Worm (Caenorhabditis elegans): Measurements from ENCODE around the gene ugt-36.

Gene ugt-36

DNA sequence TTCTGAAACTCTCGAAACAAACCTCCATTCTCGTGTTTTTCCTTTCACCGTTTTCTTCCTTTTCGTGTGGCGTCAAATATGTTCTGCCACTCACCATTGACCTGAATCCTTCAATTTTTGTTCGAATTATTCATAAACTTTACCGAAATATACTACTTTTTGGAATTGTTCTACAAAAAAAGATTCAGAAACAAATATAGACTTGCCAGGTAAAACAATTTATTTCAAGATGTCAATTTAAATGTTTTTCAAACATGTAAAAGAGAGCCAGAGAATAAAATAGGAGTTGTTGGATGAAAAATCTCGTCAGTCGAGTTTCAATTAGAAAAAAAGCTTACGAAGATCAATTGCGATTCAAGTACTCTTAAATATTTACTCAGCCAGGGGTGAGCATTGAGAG is 26.8 kb downstream of the ugt-36 start, which contains the start of gene F09G2.8:
F09G2.8 (minus strand) TSS at position 101 of the 400 bp plus-strand sequence.
- TF ChIP-seq W03F9.2 (tag; optimal IDR thresholded peaks at IDR 0.05): no peak
- no peak for TF ChIP-seq dao-5 (tag; optimal IDR thresholded peaks at IDR 0.05)
- TF ChIP-seq him-1 (tag; optimal IDR thresholded peaks at IDR 0.05): no peak

DNA sequence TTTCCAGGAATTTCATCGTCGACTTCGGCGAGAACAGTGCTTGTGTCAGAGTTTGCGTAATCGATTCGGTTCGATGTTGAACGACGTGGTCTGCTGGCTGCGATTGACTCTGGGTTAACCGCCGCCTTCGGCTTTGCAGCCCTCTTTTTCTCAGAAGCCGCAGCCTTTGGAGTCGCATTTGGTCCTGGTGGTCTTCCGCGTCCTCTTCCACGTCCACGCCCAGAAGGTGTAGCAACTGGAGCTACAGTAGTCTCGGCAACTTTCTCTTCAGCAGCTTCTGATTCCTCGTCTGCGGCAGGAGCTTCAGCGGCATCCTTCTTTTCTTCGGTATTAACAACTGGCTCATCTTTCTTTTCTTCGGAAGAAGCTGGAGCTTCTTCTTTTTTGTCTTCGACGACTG is 28.0 kb downstream of the ugt-36 start:
- TF ChIP-seq dao-5 (tag; optimal IDR thresholded peaks at IDR 0.05): no peak
- TF ChIP-seq him-1 (tag; optimal IDR thresholded peaks at IDR 0.05): no peak
- no peak for TF ChIP-seq W03F9.2 (tag; optimal IDR thresholded peaks at IDR 0.05)

DNA sequence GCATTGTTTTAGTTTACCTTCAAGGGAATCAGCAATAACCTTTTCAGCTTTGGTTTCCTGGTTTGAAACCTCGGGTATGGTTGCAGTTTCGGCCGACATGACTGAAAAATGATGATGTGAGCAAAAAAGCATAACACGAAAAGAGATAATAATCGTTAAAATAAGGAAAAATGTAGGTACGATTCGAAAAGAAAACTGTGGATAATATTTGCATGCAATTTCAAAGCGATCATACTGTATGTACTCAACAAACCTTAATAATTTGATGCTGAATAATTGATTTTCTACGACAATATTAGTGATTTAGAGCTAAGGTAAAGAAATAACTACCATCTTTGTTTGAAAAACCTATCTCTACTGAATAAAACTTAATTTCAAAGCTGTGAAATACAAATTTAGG is 29.2 kb downstream of the ugt-36 start, which contains the start of gene attf-2:
attf-2 (minus strand) TSS at position 101 of the 400 bp plus-strand sequence.
- no peak for TF ChIP-seq W03F9.2 (tag; optimal IDR thresholded peaks at IDR 0.05)
- no peak for TF ChIP-seq dao-5 (tag; optimal IDR thresholded peaks at IDR 0.05)
- no peak for TF ChIP-seq him-1 (tag; optimal IDR thresholded peaks at IDR 0.05)

- TF ChIP-seq dao-5 (tag; optimal IDR thresholded peaks at IDR 0.05): no peak
- TF ChIP-seq him-1 (tag; optimal IDR thresholded peaks at IDR 0.05): peak; percentile 52
- peak; percentile 93 for TF ChIP-seq W03F9.2 (tag; optimal IDR thresholded peaks at IDR 0.05)
Observed at ce11 chrV:7196498-7196966, 29.7 kb downstream of the ugt-36 start, which contains the start of gene F09G2.2. TSS of gene F09G2.2 (plus strand) at chrV:7196916.

- TF ChIP-seq dao-5 (tag; optimal IDR thresholded peaks at IDR 0.05) (no peak), W03F9.2 (tag; optimal IDR thresholded peaks at IDR 0.05) (no peak), him-1 (tag; optimal IDR thresholded peaks at IDR 0.05) (no peak)
Observed at ce11 chrV:7197036-7197435, 30.2 kb downstream of the ugt-36 start.

DNA sequence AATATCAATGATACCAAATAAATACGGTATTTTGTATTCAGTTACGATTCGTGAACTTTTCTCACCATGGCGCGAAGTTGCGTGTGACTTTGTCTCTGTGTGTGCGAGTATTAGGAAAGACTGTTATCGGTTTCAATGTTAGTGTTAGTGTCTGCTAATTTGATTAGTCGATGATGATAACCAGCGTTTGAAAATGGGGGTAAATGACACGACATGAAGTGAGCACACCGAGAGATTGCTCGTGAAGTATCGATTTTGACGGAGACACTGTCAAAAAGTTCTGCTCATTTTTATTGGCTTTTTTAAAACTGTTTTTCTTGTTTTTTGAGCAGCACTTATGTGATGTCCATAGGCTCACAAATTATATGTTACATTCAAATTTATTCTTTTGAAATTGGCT is 31.6 kb downstream of the ugt-36 start:
- TF ChIP-seq him-1 (tag; optimal IDR thresholded peaks at IDR 0.05) (no peak), dao-5 (tag; optimal IDR thresholded peaks at IDR 0.05) (no peak), W03F9.2 (tag; optimal IDR thresholded peaks at IDR 0.05) (no peak)

DNA sequence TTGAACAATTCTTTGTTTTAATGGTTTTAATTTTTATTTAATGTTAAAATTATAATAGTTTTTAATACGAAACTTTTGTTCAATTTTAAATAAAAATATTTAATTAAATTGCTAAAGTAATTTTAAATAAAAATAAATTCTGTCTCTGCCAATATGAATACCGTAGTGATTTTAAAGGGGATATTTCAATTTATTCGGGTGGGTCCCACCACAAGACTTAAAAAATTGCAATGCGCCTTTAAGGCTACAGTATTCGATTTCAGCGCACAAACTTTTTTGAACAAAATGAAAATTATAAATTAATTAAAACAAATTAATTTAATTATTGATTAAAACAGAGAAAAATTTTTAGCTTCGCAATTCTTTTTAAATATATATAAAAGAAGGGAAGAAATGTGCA is 32.3 kb downstream of the ugt-36 start:
- TF ChIP-seq dao-5 (tag; optimal IDR thresholded peaks at IDR 0.05) (no peak), him-1 (tag; optimal IDR thresholded peaks at IDR 0.05) (no peak), W03F9.2 (tag; optimal IDR thresholded peaks at IDR 0.05) (no peak)

DNA sequence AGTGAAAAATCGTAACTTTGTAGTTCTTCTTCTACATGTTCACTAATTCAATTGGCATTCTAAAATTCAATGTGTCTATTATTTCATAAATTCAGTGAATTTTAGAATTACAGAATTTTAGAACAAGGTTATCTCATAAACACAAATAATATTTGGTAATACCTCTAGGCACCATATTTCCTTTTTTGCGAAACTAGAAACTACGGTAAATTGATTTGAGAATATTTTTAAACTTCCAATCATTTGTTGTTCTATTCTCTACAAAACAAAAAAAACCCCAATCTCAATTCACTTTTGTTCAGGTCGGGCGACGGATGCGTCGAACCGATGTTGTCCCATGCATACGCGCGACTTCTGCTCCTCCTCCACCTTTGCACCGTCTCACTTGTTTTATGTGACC is 33.1 kb downstream of the ugt-36 start, which contains the start of gene F09G2.1:
F09G2.1 (plus strand) TSS at position 301 of the 400 bp plus-strand sequence.
- TF ChIP-seq dao-5 (tag; optimal IDR thresholded peaks at IDR 0.05) (no peak), W03F9.2 (tag; optimal IDR thresholded peaks at IDR 0.05) (no peak), him-1 (tag; optimal IDR thresholded peaks at IDR 0.05) (no peak)

- TF ChIP-seq him-1 (tag; optimal IDR thresholded peaks at IDR 0.05): no peak
- TF ChIP-seq dao-5 (tag; optimal IDR thresholded peaks at IDR 0.05): no peak
Observed at ce11 chrV:7201353-7201752, 34.5 kb downstream of the ugt-36 start.

- no peak for TF ChIP-seq him-1 (tag; optimal IDR thresholded peaks at IDR 0.05)
- no peak for TF ChIP-seq dao-5 (tag; optimal IDR thresholded peaks at IDR 0.05)
- no peak for TF ChIP-seq W03F9.2 (tag; optimal IDR thresholded peaks at IDR 0.05)
Observed at ce11 chrV:7209001-7209400, 42.2 kb downstream of the ugt-36 start.

DNA sequence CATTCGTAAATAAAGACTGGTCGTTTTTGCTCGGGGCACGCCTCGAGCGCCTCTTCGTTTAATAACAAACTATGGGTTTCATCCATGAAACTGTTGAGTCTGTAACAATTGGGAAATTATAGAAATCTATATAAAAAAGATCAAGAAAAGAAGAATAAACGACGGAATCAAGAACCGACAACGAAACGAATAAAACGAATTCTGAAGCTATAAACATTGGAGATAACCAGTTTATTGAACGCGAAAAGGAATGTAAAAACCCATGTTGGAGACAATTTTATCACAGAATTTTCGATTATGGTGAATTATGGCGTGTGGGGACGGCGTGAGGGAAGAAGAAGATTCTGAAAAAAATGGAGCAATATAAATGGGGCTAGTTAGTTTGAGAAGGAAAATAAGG is 48.0 kb downstream of the ugt-36 start, which contains the start of gene soap-1:
soap-1 (minus strand) TSS at position 101 of the 400 bp plus-strand sequence.
- no peak for TF ChIP-seq dao-5 (tag; optimal IDR thresholded peaks at IDR 0.05)
- TF ChIP-seq him-1 (tag; optimal IDR thresholded peaks at IDR 0.05): no peak
- TF ChIP-seq W03F9.2 (tag; optimal IDR thresholded peaks at IDR 0.05): no peak

DNA sequence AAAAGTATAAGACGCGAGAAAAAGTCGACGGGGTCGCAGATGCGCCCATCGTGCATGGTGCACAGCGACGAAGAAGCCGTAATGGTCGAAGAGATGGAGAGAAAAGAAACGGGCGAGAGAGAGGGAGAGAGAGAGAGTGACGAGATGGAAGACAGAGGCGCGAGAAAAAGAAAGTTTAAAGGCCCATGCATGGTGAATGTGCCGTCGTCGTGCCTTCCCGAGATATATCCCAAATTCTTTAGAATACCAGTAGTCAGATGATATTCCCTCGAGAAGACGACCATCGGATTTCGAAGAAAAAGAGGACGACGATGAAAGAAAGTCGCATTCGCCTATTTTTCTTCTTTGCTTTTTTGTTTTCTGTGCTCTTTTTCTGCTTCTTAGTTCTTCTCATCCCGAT is 49.2 kb downstream of the ugt-36 start:
- no peak for TF ChIP-seq dao-5 (tag; optimal IDR thresholded peaks at IDR 0.05)
- TF ChIP-seq him-1 (tag; optimal IDR thresholded peaks at IDR 0.05): peak; percentile 24
- no peak for TF ChIP-seq W03F9.2 (tag; optimal IDR thresholded peaks at IDR 0.05)

Measured in whole organism, L4/young adult.